Worm (Caenorhabditis elegans): ENCODE measurements around the gene mom-1.
A peak's percentile ranks its signal among the peaks of the same experiment; 100 is the strongest.

Gene mom-1

DNA sequence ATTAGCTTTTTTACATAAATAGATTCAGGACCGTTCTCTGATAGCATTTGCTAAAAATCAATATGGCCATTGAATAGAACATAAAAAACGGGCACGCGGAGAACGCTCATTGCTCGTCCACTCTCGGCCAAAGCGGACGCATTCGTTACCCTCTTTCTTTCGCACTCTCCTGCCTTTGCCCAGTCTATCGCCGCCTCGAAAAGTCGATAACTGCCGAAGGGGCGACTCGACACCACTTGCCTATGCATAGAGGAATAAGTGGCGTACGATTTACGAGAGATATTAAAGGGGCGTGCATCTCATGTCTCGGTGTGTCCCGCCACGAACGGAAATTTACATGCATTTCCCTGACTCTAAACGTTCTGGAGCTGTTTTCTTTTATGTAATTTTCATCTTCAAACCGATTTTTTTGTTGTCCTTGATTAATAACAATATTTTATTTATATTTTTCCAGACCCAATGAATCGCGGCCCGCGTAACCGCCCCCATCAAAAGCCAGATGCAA, 29.7 kb upstream of the mom-1 start, which contains the start of gene W05H9.4:
TSS of gene W05H9.4 (plus strand) at position 455 of the 505 bp plus-strand sequence.
- TF ChIP-seq hmg-11 (tag; optimal IDR thresholded peaks at IDR 0.05) (peak; percentile 50), nhr-67 (tag; optimal IDR thresholded peaks at IDR 0.05) (no peak), elt-2 (tag; optimal IDR thresholded peaks at IDR 0.05) (peak; percentile 12), ceh-82 (tag; optimal IDR thresholded peaks at IDR 0.05) (no peak), pha-4 (tag; optimal IDR thresholded peaks at IDR 0.05) (peak; percentile 44), snpc-4 (tag; optimal IDR thresholded peaks at IDR 0.05) (peak; percentile 46), nhr-77 (tag; optimal IDR thresholded peaks at IDR 0.05) (no peak), nfya-1 (tag; optimal IDR thresholded peaks at IDR 0.05; ENCODE audit: insufficient read depth) (peak; percentile 72), R02D3.7 (tag; optimal IDR thresholded peaks at IDR 0.05) (peak; percentile 28), lin-39 (tag; optimal IDR thresholded peaks at IDR 0.05) (peak; percentile 85), ceh-28 (tag; optimal IDR thresholded peaks at IDR 0.05) (peak; percentile 50)

DNA sequence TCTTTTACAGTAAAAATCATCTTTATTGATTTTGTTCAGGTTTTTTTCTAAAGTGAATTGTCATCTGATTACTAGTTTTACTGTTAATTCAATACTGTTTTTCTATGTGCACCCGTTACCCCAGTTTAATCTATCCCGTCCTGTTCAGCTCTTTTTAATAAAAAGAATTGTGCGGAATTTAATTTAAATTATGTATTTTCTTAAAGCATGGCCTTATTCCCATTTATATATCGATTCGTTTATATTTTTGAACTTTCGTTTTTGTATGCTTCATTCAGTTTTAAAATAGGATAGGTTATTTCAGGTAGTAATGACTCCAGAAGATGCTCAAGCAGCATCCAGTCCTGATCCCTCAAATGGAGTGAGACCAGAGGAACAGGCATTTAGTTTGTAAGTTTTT, 26.2 kb upstream of the mom-1 start, which contains the start of gene W05H9.2:
TSS of gene W05H9.2 (plus strand) at position 301 of the 400 bp plus-strand sequence.
- no peak for TF ChIP-seq nhr-77 (tag; optimal IDR thresholded peaks at IDR 0.05)
- TF ChIP-seq nhr-23 (tag; optimal IDR thresholded peaks at IDR 0.05): no peak
- no peak for TF ChIP-seq elt-1 (tag; optimal IDR thresholded peaks at IDR 0.05)
- TF ChIP-seq nhr-25 (tag; optimal IDR thresholded peaks at IDR 0.05): no peak
- no peak for TF ChIP-seq nhr-12 (tag; optimal IDR thresholded peaks at IDR 0.05)
- no peak for TF ChIP-seq fos-1 (tag; optimal IDR thresholded peaks at IDR 0.05)
- TF ChIP-seq elt-3 (tag; optimal IDR thresholded peaks at IDR 0.05): no peak
- no peak for TF ChIP-seq nhr-43 (tag; optimal IDR thresholded peaks at IDR 0.05; ENCODE audit: poor library complexity, severe bottlenecking)
- TF ChIP-seq ama-1 (optimal IDR thresholded peaks at IDR 0.05): no peak
- TF ChIP-seq ZK546.5 (tag; optimal IDR thresholded peaks at IDR 0.05): no peak
- TF ChIP-seq ceh-9 (tag; optimal IDR thresholded peaks at IDR 0.05): no peak
- TF ChIP-seq ceh-28 (tag; optimal IDR thresholded peaks at IDR 0.05): no peak

DNA sequence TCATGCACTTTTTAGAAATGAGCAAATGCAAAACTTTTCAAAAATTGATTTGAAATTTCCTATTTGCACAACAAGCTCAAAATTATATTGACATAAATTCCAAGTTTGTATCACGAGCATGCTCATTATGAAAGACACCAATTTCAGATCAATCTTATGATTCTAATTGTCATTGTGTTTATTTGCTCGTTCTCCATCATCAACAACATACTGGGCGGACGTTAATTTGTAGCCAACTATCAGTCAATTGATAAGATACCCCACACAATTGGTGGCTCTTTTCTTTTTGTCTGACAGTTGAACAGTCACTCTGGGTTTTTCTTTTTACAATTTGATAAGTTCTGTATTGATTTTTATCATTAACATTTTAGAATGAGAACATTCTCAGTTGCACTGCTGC, 21.2 kb upstream of the mom-1 start, which contains the start of gene lro-1:
TSS of gene lro-1 (plus strand) at position 372 of the 400 bp plus-strand sequence.
- TF ChIP-seq nhr-11 (tag; optimal IDR thresholded peaks at IDR 0.05): no peak
- peak; percentile 40 for TF ChIP-seq jun-1 (tag; optimal IDR thresholded peaks at IDR 0.05)
- peak; percentile 37 for TF ChIP-seq pha-4 (tag; optimal IDR thresholded peaks at IDR 0.05)
- TF ChIP-seq ztf-11 (tag; optimal IDR thresholded peaks at IDR 0.05): no peak
- peak; percentile 88 for TF ChIP-seq pqm-1 (tag; optimal IDR thresholded peaks at IDR 0.05)
- peak; percentile 94 for TF ChIP-seq elt-2 (tag; optimal IDR thresholded peaks at IDR 0.05)
- peak; percentile 76 for TF ChIP-seq skn-1 (tag; optimal IDR thresholded peaks at IDR 0.05)

DNA sequence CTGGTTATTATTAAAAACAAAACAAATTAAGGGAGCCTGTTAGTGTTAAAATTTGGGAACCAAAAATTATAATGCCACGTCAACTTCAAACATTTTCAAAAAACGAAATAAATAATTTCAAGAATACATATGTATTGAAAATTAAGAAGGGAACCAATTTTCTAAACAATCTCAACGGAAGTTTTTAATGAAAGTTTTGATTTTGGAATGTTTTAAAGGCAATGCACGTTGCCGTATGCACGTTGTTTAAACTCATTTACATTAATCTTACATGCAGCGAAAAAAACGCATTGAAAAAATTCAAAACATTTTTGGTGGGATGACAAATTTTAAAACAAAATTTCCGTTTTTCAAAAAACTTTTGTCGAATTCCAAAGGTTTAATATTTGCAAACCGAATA, 19.1 kb upstream of the mom-1 start:
- no peak for TF ChIP-seq nhr-11 (tag; optimal IDR thresholded peaks at IDR 0.05)
- TF ChIP-seq nhr-25 (tag; optimal IDR thresholded peaks at IDR 0.05): no peak
- no peak for TF ChIP-seq mdl-1 (tag; optimal IDR thresholded peaks at IDR 0.05)
- TF ChIP-seq fos-1 (tag; optimal IDR thresholded peaks at IDR 0.05): no peak
- no peak for TF ChIP-seq egl-27 (tag; optimal IDR thresholded peaks at IDR 0.05)
- TF ChIP-seq hmg-11 (tag; optimal IDR thresholded peaks at IDR 0.05): no peak
- no peak for TF ChIP-seq fkh-10 (GFP tag; optimal IDR thresholded peaks at IDR 0.05)

DNA sequence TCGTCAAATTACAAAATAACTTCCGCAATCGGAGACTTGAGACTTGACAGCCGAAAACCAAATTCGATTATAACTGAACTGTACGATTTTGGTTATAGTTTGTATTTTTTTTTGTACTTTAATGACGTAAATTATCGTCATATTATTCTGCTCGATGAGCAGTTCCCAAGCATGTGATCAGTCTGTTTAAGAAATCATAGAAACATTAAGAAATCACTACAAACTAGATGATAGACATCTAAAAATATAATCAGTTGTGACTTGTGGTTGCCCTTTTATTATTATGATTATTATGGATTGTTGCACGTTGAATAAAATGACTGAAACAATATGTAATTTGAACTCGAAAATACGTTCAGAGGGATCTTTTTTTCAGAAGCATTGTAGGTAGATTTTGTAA, 18.6 kb upstream of the mom-1 start:
- TF ChIP-seq ceh-9 (tag; optimal IDR thresholded peaks at IDR 0.05) (no peak), pqm-1 (tag; optimal IDR thresholded peaks at IDR 0.05) (peak; percentile 83), pha-4 (tag; optimal IDR thresholded peaks at IDR 0.05) (peak; percentile 27), elt-2 (tag; optimal IDR thresholded peaks at IDR 0.05) (peak; percentile 80), fkh-2 (tag; optimal IDR thresholded peaks at IDR 0.05) (no peak), skn-1 (tag; optimal IDR thresholded peaks at IDR 0.05) (peak; percentile 61), nhr-77 (tag; optimal IDR thresholded peaks at IDR 0.05) (no peak), jun-1 (tag; optimal IDR thresholded peaks at IDR 0.05) (peak; percentile 27), ceh-82 (tag; optimal IDR thresholded peaks at IDR 0.05) (no peak)

DNA sequence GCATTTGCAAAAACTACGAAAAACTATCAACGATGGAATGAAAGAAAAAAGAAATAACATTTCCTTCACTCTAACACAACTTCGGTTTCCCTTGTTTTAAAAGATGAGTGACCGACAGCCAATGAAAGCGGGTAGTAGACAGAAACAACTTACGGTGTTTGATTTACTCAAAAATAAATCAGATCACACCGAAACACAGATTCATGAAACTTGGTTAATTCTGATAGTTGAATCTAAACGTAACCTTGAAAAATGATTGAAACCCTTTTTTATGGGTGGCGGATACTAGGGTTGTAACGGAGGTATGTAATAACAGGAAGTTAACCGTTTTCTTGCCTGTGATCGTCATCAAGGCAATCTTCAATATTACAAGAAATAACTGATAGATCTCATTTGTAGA, 17.6 kb upstream of the mom-1 start:
- TF ChIP-seq nhr-25 (tag; optimal IDR thresholded peaks at IDR 0.05): peak; percentile 72
- TF ChIP-seq nhr-23 (tag; optimal IDR thresholded peaks at IDR 0.05): peak; percentile 16
- TF ChIP-seq lin-39 (tag; optimal IDR thresholded peaks at IDR 0.05): no peak
- peak; percentile 8 for TF ChIP-seq nfya-1 (tag; optimal IDR thresholded peaks at IDR 0.05; ENCODE audit: insufficient read depth)
